Fruit fly (Drosophila melanogaster): Measurements from ENCODE around the gene Grp170.

The Grp170 gene

dm6 chrX:2294474-2295434 lies 19.9 kb upstream of the Grp170 start:
- TF ChIP-seq CG7045 (GFP tag; optimal IDR thresholded peaks at IDR 0.05) (no peak), CG14711 (tag; optimal IDR thresholded peaks at IDR 0.05) (peak; percentile 47), toe (GFP tag; optimal IDR thresholded peaks at IDR 0.05) (no peak), Clk (GFP tag; optimal IDR thresholded peaks at IDR 0.05) (no peak), Crg-1 (GFP tag; optimal IDR thresholded peaks at IDR 0.05) (no peak), CG33017 (tag; optimal IDR thresholded peaks at IDR 0.05) (no peak), ovo (GFP tag; optimal IDR thresholded peaks at IDR 0.05) (no peak), cic (GFP tag; optimal IDR thresholded peaks at IDR 0.05) (peak; percentile 20), CG7101 (tag; optimal IDR thresholded peaks at IDR 0.05) (peak; percentile 42), CG11617 (GFP tag; optimal IDR thresholded peaks at IDR 0.05) (no peak), CG12768 (GFP tag; optimal IDR thresholded peaks at IDR 0.05) (no peak), tj (GFP tag; optimal IDR thresholded peaks at IDR 0.05) (peak; percentile 44), Mnt (GFP tag; optimal IDR thresholded peaks at IDR 0.05) (peak; percentile 39), bab1 (GFP tag; optimal IDR thresholded peaks at IDR 0.05) (peak; percentile 50), pad (GFP tag; optimal IDR thresholded peaks at IDR 0.05) (peak; percentile 61)

DNA sequence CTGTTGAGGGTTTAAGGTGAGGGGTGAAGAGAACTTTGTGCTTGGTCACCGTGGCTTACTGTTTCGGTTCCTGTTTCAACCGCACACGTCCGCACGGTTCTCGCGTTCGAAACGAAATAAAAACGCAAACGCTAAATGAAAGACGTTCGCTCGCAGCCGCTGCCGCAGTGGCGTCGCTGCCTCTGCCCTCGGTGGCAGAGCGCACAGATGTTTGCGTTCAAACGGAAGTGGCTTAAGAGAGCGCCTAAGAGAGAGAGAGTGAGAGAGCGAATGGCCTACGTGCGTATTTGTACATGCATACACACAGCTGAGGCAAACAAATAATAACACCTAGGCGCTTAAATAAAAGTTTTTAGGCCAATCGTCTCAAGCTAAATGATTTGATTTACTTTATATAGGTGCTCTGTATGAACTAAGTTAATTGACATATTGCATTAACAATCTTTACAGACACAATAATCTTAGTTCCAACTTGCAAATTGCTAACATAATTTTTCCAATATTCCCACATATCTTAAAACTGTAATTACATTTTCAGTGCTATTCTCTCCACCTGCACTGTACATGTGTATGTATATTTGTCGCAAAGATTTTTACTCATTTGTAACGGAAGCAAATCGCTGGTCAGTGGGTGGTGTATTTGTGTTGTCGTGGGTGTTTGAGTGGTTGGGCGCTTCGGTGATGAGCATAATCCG lies 18.6 kb upstream of the Grp170 start, which contains the start of gene CG2865:
TSS of gene CG2865 (minus strand) at position 118 of the 695 bp plus-strand sequence.
- TF ChIP-seq ovo (GFP tag; optimal IDR thresholded peaks at IDR 0.05): peak; percentile 94
- peak; percentile 93 for TF ChIP-seq pad (GFP tag; optimal IDR thresholded peaks at IDR 0.05)
- TF ChIP-seq CG7101 (tag; optimal IDR thresholded peaks at IDR 0.05): peak; percentile 98
- peak; percentile 95 for TF ChIP-seq CG12768 (GFP tag; optimal IDR thresholded peaks at IDR 0.05)
- peak; percentile 98 for TF ChIP-seq Hr96 (GFP tag; optimal IDR thresholded peaks at IDR 0.05)
- TF ChIP-seq bab1 (GFP tag; optimal IDR thresholded peaks at IDR 0.05): peak; percentile 99
- TF ChIP-seq CG33017 (tag; optimal IDR thresholded peaks at IDR 0.05): peak; percentile 95
- peak; percentile 85 for TF ChIP-seq cic (GFP tag; optimal IDR thresholded peaks at IDR 0.05)
- peak; percentile 86 for TF ChIP-seq tj (GFP tag; optimal IDR thresholded peaks at IDR 0.05)
- peak; percentile 95 for TF ChIP-seq kay (GFP tag; ENCODE audit: borderline replicate concordance)
- TF ChIP-seq CG1620 (GFP tag; optimal IDR thresholded peaks at IDR 0.05): peak; percentile 89
- TF ChIP-seq toe (GFP tag; optimal IDR thresholded peaks at IDR 0.05): peak; percentile 90
- peak; percentile 92 for TF ChIP-seq Mnt (GFP tag; optimal IDR thresholded peaks at IDR 0.05)
- TF ChIP-seq CG7045 (GFP tag; optimal IDR thresholded peaks at IDR 0.05): peak; percentile 96
- TF ChIP-seq Crg-1 (GFP tag; optimal IDR thresholded peaks at IDR 0.05): peak; percentile 93
- peak; percentile 95 for TF ChIP-seq CG5204 (GFP tag; optimal IDR thresholded peaks at IDR 0.05)
- peak; percentile 93 for TF ChIP-seq CG14711 (tag; optimal IDR thresholded peaks at IDR 0.05)
- peak; percentile 81 for TF ChIP-seq Clk (GFP tag; optimal IDR thresholded peaks at IDR 0.05)
- TF ChIP-seq cnc (optimal IDR thresholded peaks at IDR 0.05): no peak
- peak; percentile 97 for TF ChIP-seq CG11617 (GFP tag; optimal IDR thresholded peaks at IDR 0.05)

- TF ChIP-seq CG14711 (tag; optimal IDR thresholded peaks at IDR 0.05): no peak
- TF ChIP-seq tj (GFP tag; optimal IDR thresholded peaks at IDR 0.05): no peak
- no peak for TF ChIP-seq Hr96 (GFP tag; optimal IDR thresholded peaks at IDR 0.05)
- TF ChIP-seq CG12768 (GFP tag; optimal IDR thresholded peaks at IDR 0.05): no peak
- TF ChIP-seq Crg-1 (GFP tag; optimal IDR thresholded peaks at IDR 0.05): no peak
- no peak for TF ChIP-seq CG7045 (GFP tag; optimal IDR thresholded peaks at IDR 0.05)
- TF ChIP-seq cnc (optimal IDR thresholded peaks at IDR 0.05): no peak
- TF ChIP-seq pad (GFP tag; optimal IDR thresholded peaks at IDR 0.05): no peak
These were observed 17.5 kb upstream of the Grp170 start for dm6 chrX:2292410-2292809.

dm6 chrX:2291023-2291422 lies 16.2 kb upstream of the Grp170 start:
- no peak for TF ChIP-seq CG14711 (tag; optimal IDR thresholded peaks at IDR 0.05)
- no peak for TF ChIP-seq CG7045 (GFP tag; optimal IDR thresholded peaks at IDR 0.05)
- no peak for TF ChIP-seq kay (GFP tag; ENCODE audit: borderline replicate concordance)
- TF ChIP-seq cnc (optimal IDR thresholded peaks at IDR 0.05): no peak
- no peak for TF ChIP-seq Crg-1 (GFP tag; optimal IDR thresholded peaks at IDR 0.05)
- TF ChIP-seq bab1 (GFP tag; optimal IDR thresholded peaks at IDR 0.05): no peak
- no peak for TF ChIP-seq CG11617 (GFP tag; optimal IDR thresholded peaks at IDR 0.05)
- no peak for TF ChIP-seq CG7101 (tag; optimal IDR thresholded peaks at IDR 0.05)

DNA sequence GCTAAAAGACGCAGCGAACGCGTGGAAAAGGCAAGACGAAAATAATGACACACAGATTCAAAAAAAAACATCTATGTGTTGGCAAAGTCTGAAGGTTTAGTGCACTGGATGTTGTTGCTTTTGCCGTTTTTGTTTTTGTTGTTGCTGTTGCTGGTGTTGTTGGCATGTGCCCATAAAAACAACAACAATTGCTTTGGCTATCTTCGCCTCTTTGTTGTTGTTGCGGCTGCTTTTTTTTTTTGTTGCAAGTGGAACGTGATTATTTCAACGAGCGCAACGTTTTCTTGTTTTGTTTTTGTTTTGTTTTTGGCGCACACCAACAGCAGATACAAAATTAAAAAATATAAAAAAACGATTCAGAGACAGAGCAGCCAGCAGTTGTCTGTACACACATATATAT lies 14.3 kb upstream of the Grp170 start:
- TF ChIP-seq ovo (GFP tag; optimal IDR thresholded peaks at IDR 0.05) (no peak), bab1 (GFP tag; optimal IDR thresholded peaks at IDR 0.05) (peak; percentile 23), tj (GFP tag; optimal IDR thresholded peaks at IDR 0.05) (peak; percentile 22), Clk (GFP tag; optimal IDR thresholded peaks at IDR 0.05) (no peak), cic (GFP tag; optimal IDR thresholded peaks at IDR 0.05) (no peak), CG7101 (tag; optimal IDR thresholded peaks at IDR 0.05) (no peak), kay (GFP tag; ENCODE audit: borderline replicate concordance) (no peak), CG12768 (GFP tag; optimal IDR thresholded peaks at IDR 0.05) (no peak)

DNA sequence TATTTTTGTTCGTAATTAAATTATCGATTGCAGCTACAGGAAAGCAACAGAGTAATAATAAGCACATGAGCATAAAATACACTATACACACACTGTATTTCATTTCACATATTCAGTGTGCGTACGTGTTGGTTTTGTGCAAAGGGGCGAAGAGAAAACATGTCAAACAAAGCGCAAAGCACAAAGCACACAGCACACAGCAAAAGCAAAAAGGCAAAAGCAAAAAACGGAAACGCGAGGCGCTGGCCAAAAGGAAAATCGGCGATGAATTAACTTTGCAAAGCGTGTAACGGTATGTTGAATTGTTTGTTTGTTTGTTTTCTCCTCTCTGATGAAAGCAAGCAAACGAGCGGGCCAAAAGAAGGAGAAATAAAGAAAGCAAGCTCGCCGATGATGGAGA lies 13.5 kb upstream of the Grp170 start:
- TF ChIP-seq CG12768 (GFP tag; optimal IDR thresholded peaks at IDR 0.05): no peak
- TF ChIP-seq CG7101 (tag; optimal IDR thresholded peaks at IDR 0.05): no peak
- TF ChIP-seq kay (GFP tag; ENCODE audit: borderline replicate concordance): no peak
- TF ChIP-seq Hr96 (GFP tag; optimal IDR thresholded peaks at IDR 0.05): no peak

Measured in whole organism, adult.